Fruit fly (Drosophila melanogaster): ENCODE data around the gene CG31036.

DNA sequence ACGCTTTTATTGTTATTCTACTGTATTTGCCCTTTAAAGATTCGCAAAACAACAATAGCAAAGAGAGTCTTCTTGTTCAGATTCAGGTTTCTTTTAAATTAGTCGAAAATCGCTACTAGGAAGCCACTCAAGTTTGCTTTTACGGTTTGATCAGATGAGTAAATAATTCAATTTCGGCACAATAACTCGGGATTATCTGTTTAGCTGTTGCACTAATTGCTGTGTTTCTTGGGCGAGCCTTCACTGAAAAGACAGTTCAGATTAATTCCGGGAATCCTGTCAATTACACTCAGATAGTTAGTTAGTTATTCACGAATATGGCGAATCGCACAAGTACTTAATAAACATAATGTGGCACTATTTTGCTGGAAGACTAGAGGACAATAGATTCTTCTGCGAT lies 41.2 kb upstream of the CG31036 start:
- TF ChIP-seq usp (GFP tag; optimal IDR thresholded peaks at IDR 0.05) (no peak), ey (GFP tag; optimal IDR thresholded peaks at IDR 0.05) (no peak), psq (GFP tag; optimal IDR thresholded peaks at IDR 0.05) (no peak)
